Worm (Caenorhabditis elegans) whole organism, L1 larva: ENCODE results near the gene K02D10.1.

ENCODE experiments used
- C04F5.9 ChIP-seq: sonication (generic microtip); optimal IDR thresholded peaks from 2 replicates; lab custom pipeline; 2016; ENCODE audit warnings: missing genetic modification characterization, missing compliant biosample characterization
- C16A3.4 ChIP-seq: fragments of 150-350 bp; optimal IDR thresholded peaks from 2 replicates; lab custom pipeline; 2014; ENCODE audit warnings: missing biosample characterization, missing genetic modification characterization
- C34B4.2 ChIP-seq: sonication (generic microtip); optimal IDR thresholded peaks from 2 replicates; lab custom pipeline; 2017; ENCODE audit warnings: mild to moderate bottlenecking, missing genetic modification characterization, missing compliant biosample characterization
- F16B12.6 ChIP-seq: fragments of 150-350 bp; optimal IDR thresholded peaks from 2 replicates; lab custom pipeline; 2014; ENCODE audit warnings: missing biosample characterization, missing genetic modification characterization
- Y116A8C.19 ChIP-seq: sonication (generic microtip); optimal IDR thresholded peaks from 2 replicates; lab custom pipeline; 2016; ENCODE audit warnings: missing compliant biosample characterization, missing genetic modification characterization, borderline replicate concordance
- blmp-1 ChIP-seq: fragments of 150-350 bp; optimal IDR thresholded peaks from 2 replicates; lab custom pipeline; 2014; ENCODE audit warnings: missing biosample characterization, missing genetic modification characterization
- ceh-63 ChIP-seq: fragments of 200-800 bp; sonication (Bioruptor generic); optimal IDR thresholded peaks from 2 replicates; lab custom pipeline; 2018; ENCODE audit warnings: mild to moderate bottlenecking, missing genetic modification characterization, missing compliant biosample characterization
- ceh-8 ChIP-seq: fragments of 200-800 bp; sonication (Bioruptor generic); optimal IDR thresholded peaks from 2 replicates; lab custom pipeline; 2018; ENCODE audit warnings: mild to moderate bottlenecking, missing genetic modification characterization, moderate library complexity, missing compliant biosample characterization
- ceh-82 ChIP-seq, 3 experiments: fragments of 150-350 bp in 1 of 3; sonication (generic microtip) in 2 of 3; optimal IDR thresholded peaks; 2 replicates each; lab custom pipeline; 2014 to 2017; ENCODE audit warnings: missing biosample characterization in 3 of 3, missing genetic modification characterization in 3 of 3
- ces-1 ChIP-seq: fragments of 150-350 bp; optimal IDR thresholded peaks from 2 replicates; lab custom pipeline; 2014; ENCODE audit warnings: missing biosample characterization, missing genetic modification reagents, missing genetic modification characterization
- dpl-1 ChIP-seq, 3 experiments: fragments of 150-350 bp in 2 of 3; sonication (generic microtip) in 1 of 3; optimal IDR thresholded peaks; 2 replicates each; lab custom pipeline; 2014 to 2017; ENCODE audit warnings: missing biosample characterization in 3 of 3, missing genetic modification characterization in 3 of 3, missing genetic modification reagents in 3 of 3
- efl-3 ChIP-seq: fragments of 200-800 bp; sonication (Bioruptor generic); optimal IDR thresholded peaks from 2 replicates; lab custom pipeline; 2018; ENCODE audit warnings: mild to moderate bottlenecking, missing genetic modification characterization, missing compliant biosample characterization
- egl-27 ChIP-seq, 2 experiments: fragments of 150-350 bp in 1 of 2; sonication (generic microtip); optimal IDR thresholded peaks; 3 replicates each; lab custom pipeline; 2017 to 2018; ENCODE audit warnings: missing biosample characterization in 2 of 2, missing genetic modification characterization in 2 of 2, missing genetic modification reagents in 2 of 2
- fkh-10 ChIP-seq: sonication (generic microtip); optimal IDR thresholded peaks from 2 replicates; lab custom pipeline; 2017; ENCODE audit warnings: missing biosample characterization, missing genetic modification reagents, missing genetic modification characterization
- fkh-4 ChIP-seq: sonication (generic microtip); optimal IDR thresholded peaks from 2 replicates; lab custom pipeline; 2016; ENCODE audit warnings: missing compliant biosample characterization, missing genetic modification characterization, borderline replicate concordance
- fkh-8 ChIP-seq: sonication (generic microtip); optimal IDR thresholded peaks from 2 replicates; lab custom pipeline; 2016; ENCODE audit warnings: mild to moderate bottlenecking, missing genetic modification characterization, missing compliant biosample characterization
- fos-1 ChIP-seq: fragments of 150-350 bp; optimal IDR thresholded peaks from 2 replicates; lab custom pipeline; 2014; ENCODE audit warnings: missing biosample characterization, missing genetic modification characterization
- grh-1 ChIP-seq: fragments of 200-800 bp; sonication (Bioruptor generic); IDR thresholded peaks from 2 replicates; pipeline ENCODE4 v1.3.6; 2022; ENCODE audit warnings: missing genetic modification reagents, missing genetic modification characterization, missing compliant biosample characterization
- hlh-4 ChIP-seq: sonication (generic microtip); optimal IDR thresholded peaks from 2 replicates; lab custom pipeline; 2016; ENCODE audit warnings: mild to moderate bottlenecking, missing genetic modification characterization, missing compliant biosample characterization
- irx-1 ChIP-seq: sonication (generic microtip); optimal IDR thresholded peaks from 2 replicates; lab custom pipeline; 2016; ENCODE audit warnings: missing genetic modification characterization, missing compliant biosample characterization
- jun-1 ChIP-seq: fragments of 150-350 bp; optimal IDR thresholded peaks from 2 replicates; lab custom pipeline; 2014; ENCODE audit warnings: missing biosample characterization, missing genetic modification reagents, missing genetic modification characterization
- lin-13 ChIP-seq: fragments of 150-350 bp; optimal IDR thresholded peaks from 2 replicates; lab custom pipeline; 2014; ENCODE audit warnings: missing biosample characterization, missing genetic modification reagents, missing genetic modification characterization
- lin-15B ChIP-seq: fragments of 150-350 bp; sonication (generic microtip); optimal IDR thresholded peaks from 3 replicates; lab custom pipeline; 2014; ENCODE audit warnings: missing biosample characterization, missing genetic modification characterization
- lin-39 ChIP-seq: fragments of 150-350 bp; optimal IDR thresholded peaks from 2 replicates; lab custom pipeline; 2014; ENCODE audit warnings: missing biosample characterization, missing genetic modification reagents, missing genetic modification characterization
- lir-3 ChIP-seq: sonication (generic microtip); optimal IDR thresholded peaks from 2 replicates; lab custom pipeline; 2016; ENCODE audit warnings: mild to moderate bottlenecking, missing genetic modification characterization, moderate library complexity, missing compliant biosample characterization; ENCODE audit not compliant: poor library complexity
- mab-9 ChIP-seq: fragments of 200-800 bp; sonication (Bioruptor generic); IDR thresholded peaks from 2 replicates; pipeline ENCODE4 v1.3.6; 2022; ENCODE audit warnings: missing genetic modification reagents, missing genetic modification characterization, missing compliant biosample characterization
- mdl-1 ChIP-seq, 2 experiments: fragments of 150-350 bp; optimal IDR thresholded peaks; 2 replicates each; lab custom pipeline; 2014 to 2017; ENCODE audit warnings: missing biosample characterization in 2 of 2, missing genetic modification characterization in 2 of 2, inconsistent platforms in 1 of 2
- mep-1 ChIP-seq: fragments of 150-350 bp; optimal IDR thresholded peaks from 2 replicates; lab custom pipeline; 2014; ENCODE audit warnings: missing biosample characterization, missing genetic modification characterization
- nhr-11 ChIP-seq: fragments of 150-350 bp; optimal IDR thresholded peaks from 2 replicates; lab custom pipeline; 2014; ENCODE audit warnings: missing biosample characterization, missing genetic modification characterization
- nhr-12 ChIP-seq: sonication (generic microtip); optimal IDR thresholded peaks from 2 replicates; lab custom pipeline; 2017; ENCODE audit warnings: missing biosample characterization, missing genetic modification characterization
- nhr-71 ChIP-seq: sonication (generic microtip); optimal IDR thresholded peaks from 2 replicates; lab custom pipeline; 2016; ENCODE audit warnings: mild to moderate bottlenecking, missing genetic modification characterization, moderate library complexity, missing compliant biosample characterization
- nhr-76 ChIP-seq: sonication (generic microtip); optimal IDR thresholded peaks from 2 replicates; lab custom pipeline; 2017; ENCODE audit warnings: missing biosample characterization, missing genetic modification characterization
- nhr-77 ChIP-seq: fragments of 150-350 bp; optimal IDR thresholded peaks from 2 replicates; lab custom pipeline; 2014; ENCODE audit warnings: missing biosample characterization, missing genetic modification characterization
- nhr-85 ChIP-seq: sonication (generic microtip); peaks from one replicate; lab custom pipeline; 2016; ENCODE audit warnings: missing genetic modification characterization, inconsistent platforms, missing compliant biosample characterization
- pqm-1 ChIP-seq: sonication (generic microtip); optimal IDR thresholded peaks from 3 replicates; lab custom pipeline; 2017; ENCODE audit warnings: missing biosample characterization, missing genetic modification characterization
- rnt-1 ChIP-seq: sonication (generic microtip); optimal IDR thresholded peaks from 2 replicates; lab custom pipeline; 2016; ENCODE audit warnings: mild to moderate bottlenecking, missing genetic modification characterization, moderate library complexity, missing compliant biosample characterization
- snpc-4 ChIP-seq: fragments of 150-350 bp; optimal IDR thresholded peaks from 2 replicates; lab custom pipeline; 2014; ENCODE audit warnings: missing biosample characterization, missing genetic modification characterization
- sox-4 ChIP-seq: sonication (generic microtip); optimal IDR thresholded peaks from 2 replicates; lab custom pipeline; 2016; ENCODE audit warnings: missing genetic modification characterization, missing compliant biosample characterization
- sptf-1 ChIP-seq: fragments of 150-350 bp; optimal IDR thresholded peaks from 2 replicates; lab custom pipeline; 2014; ENCODE audit warnings: missing biosample characterization, missing genetic modification characterization
- sup-37 ChIP-seq: fragments of 200-800 bp; sonication (Bioruptor generic); optimal IDR thresholded peaks from 2 replicates; lab custom pipeline; 2018; ENCODE audit warnings: mild to moderate bottlenecking, missing genetic modification characterization, missing compliant biosample characterization
- unc-30 ChIP-seq: sonication (generic microtip); optimal IDR thresholded peaks from 2 replicates; lab custom pipeline; 2017; ENCODE audit warnings: missing biosample characterization, missing genetic modification characterization
- unc-86 ChIP-seq: sonication (generic microtip); optimal IDR thresholded peaks from 2 replicates; lab custom pipeline; 2016; ENCODE audit warnings: missing genetic modification characterization, missing compliant biosample characterization
- unc-98 ChIP-seq: fragments of 200-800 bp; sonication (Bioruptor generic); IDR thresholded peaks from 2 replicates; pipeline ENCODE4 v1.3.6; 2022; ENCODE audit warnings: missing genetic modification characterization, missing compliant biosample characterization
- ztf-11 ChIP-seq, 2 experiments: sonication (generic microtip); optimal IDR thresholded peaks; 2 replicates each; lab custom pipeline; 2016 to 2017; ENCODE audit warnings: missing genetic modification characterization in 2 of 2, missing biosample characterization in 1 of 2, missing compliant biosample characterization in 1 of 2
- ztf-4 ChIP-seq: fragments of 150-350 bp; optimal IDR thresholded peaks from 2 replicates; lab custom pipeline; 2014; ENCODE audit warnings: missing biosample characterization, missing genetic modification characterization

The K02D10.1 gene

ce11 chrIII:8770243-8770642 is 907 bp downstream of the K02D10.1 start (continued):
- TF ChIP-seq sup-37 (no peak), rnt-1 (tag; lab: Kevin White, UChicago) (no peak), mdl-1 (tag; optimal IDR thresholded peaks at IDR 0.05; lab: Kevin White, UChicago) (no peak), pqm-1 (tag; lab: Kevin White, UChicago) (no peak)

- TF ChIP-seq nhr-11 (tag; lab: Kevin White, UChicago) (no peak), lin-39 (tag; lab: Kevin White, UChicago) (no peak), lin-15B (tag; lab: Kevin White, UChicago) (no peak), dpl-1 (GFP tag; optimal IDR thresholded peaks at IDR 0.05; lab: Kevin White, UChicago) (no peak), sptf-1 (tag; lab: Kevin White, UChicago) (no peak), ces-1 (GFP tag; lab: Kevin White, UChicago) (no peak), ceh-8 (GFP tag; lab: Kevin White, UChicago) (no peak), nhr-12 (no peak), sox-4 (no peak), Y116A8C.19 (tag; lab: Kevin White, UChicago) (no peak), fkh-8 (tag; lab: Kevin White, UChicago) (no peak), efl-3 (GFP tag; lab: Kevin White, UChicago) (no peak), grh-1 (no peak), C04F5.9 (tag; lab: Kevin White, UChicago) (no peak), hlh-4 (tag; lab: Kevin White, UChicago) (no peak), C34B4.2 (tag; lab: Kevin White, UChicago) (no peak)
- TF ChIP-seq, all 84 proteins: peak for 0
Measured at ce11 chrIII:8771162-8771561, 1.8 kb downstream of the K02D10.1 start, which contains the start of gene K02D10.2. Gene K02D10.2, minus strand, starts transcription at chrIII:8771262.

ce11 chrIII:8771851-8772250 is 2.5 kb downstream of the K02D10.1 start, which contains the start of gene K02D10.3:
Gene K02D10.3, minus strand, starts transcription at chrIII:8771951.
- no peak for TF ChIP-seq fkh-8 (tag; lab: Kevin White, UChicago)
- no peak for TF ChIP-seq unc-86 (tag; lab: Kevin White, UChicago)
- TF ChIP-seq egl-27 (tag; optimal IDR thresholded peaks at IDR 0.05; lab: Kevin White, UChicago) = no peak
- TF ChIP-seq fos-1 = no peak
- no peak for TF ChIP-seq ceh-63 (GFP tag; lab: Kevin White, UChicago)
- TF ChIP-seq snpc-4 (tag; lab: Kevin White, UChicago) = no peak
- no peak for TF ChIP-seq blmp-1 (tag; lab: Kevin White, UChicago)
- no peak for TF ChIP-seq nhr-77 (tag; lab: Kevin White, UChicago)

ce11 chrIII:8772428-8773027 is 3.2 kb downstream of the K02D10.1 start:
- TF ChIP-seq C34B4.2 (tag; lab: Kevin White, UChicago) (no peak), C16A3.4 (tag; lab: Kevin White, UChicago) (no peak), ztf-11 (tag; optimal IDR thresholded peaks at IDR 0.05; lab: Kevin White, UChicago) (no peak), ceh-8 (GFP tag; lab: Kevin White, UChicago) (no peak), lin-13 (GFP tag; lab: Kevin White, UChicago) (no peak), mdl-1 (tag; optimal IDR thresholded peaks at IDR 0.05; lab: Kevin White, UChicago) (no peak), pqm-1 (tag; lab: Kevin White, UChicago) (no peak), nhr-71 (tag; lab: Kevin White, UChicago) (peak; percentile 29), F16B12.6 (tag; lab: Kevin White, UChicago) (no peak), ceh-63 (GFP tag; lab: Kevin White, UChicago) (no peak), mab-9 (no peak), jun-1 (tag; lab: Kevin White, UChicago) (no peak), mep-1 (tag; lab: Kevin White, UChicago) (no peak), unc-30 (tag; lab: Kevin White, UChicago) (no peak), fkh-10 (GFP tag; lab: Kevin White, UChicago) (no peak), nhr-76 (tag; lab: Kevin White, UChicago) (no peak), Y116A8C.19 (tag; lab: Kevin White, UChicago) (no peak), lin-39 (tag; lab: Kevin White, UChicago) (no peak), efl-3 (GFP tag; lab: Kevin White, UChicago) (no peak), ceh-82 (tag; optimal IDR thresholded peaks at IDR 0.05; lab: Kevin White, UChicago) (no peak), irx-1 (tag; lab: Kevin White, UChicago) (no peak), fkh-4 (tag; lab: Kevin White, UChicago) (no peak), sup-37 (no peak), ztf-4 (tag; lab: Kevin White, UChicago) (no peak), fkh-8 (tag; lab: Kevin White, UChicago) (peak; percentile 58), nhr-85 (tag; lab: Kevin White, UChicago) (no peak), unc-98 (no peak), lir-3 (no peak)
